Fruit fly (Drosophila melanogaster): Measurements from ENCODE around the gene Ppm1.
A peak's percentile ranks its signal among the peaks of the same experiment; 100 is the strongest.

- peak; percentile 89 for TF ChIP-seq Eip75B (GFP tag; optimal IDR thresholded peaks at IDR 0.05)
- TF ChIP-seq CG8632 (GFP tag; optimal IDR thresholded peaks at IDR 0.05) = peak; percentile 72
- peak; percentile 66 to 87 for TF ChIP-seq salr (GFP tag; optimal IDR thresholded peaks at IDR 0.05)
- peak; percentile 93 for TF ChIP-seq CG3919 (GFP tag; optimal IDR thresholded peaks at IDR 0.05)
- peak; percentile 84 for TF ChIP-seq CG7368 (GFP tag; optimal IDR thresholded peaks at IDR 0.05)
- TF ChIP-seq CG1621 (tag; optimal IDR thresholded peaks at IDR 0.05) = peak; percentile 88
- TF ChIP-seq Met (GFP tag; optimal IDR thresholded peaks at IDR 0.05) = no peak
- peak; percentile 81 for TF ChIP-seq OdsH (GFP tag; optimal IDR thresholded peaks at IDR 0.05)
- peak; percentile 67 for TF ChIP-seq lz (GFP tag; optimal IDR thresholded peaks at IDR 0.05)
Observed at dm6 chr3L:589290-590281, 8.4 kb downstream of the Ppm1 start.
